Worm (Caenorhabditis elegans): ENCODE measurements around the gene srh-35.

srh-35 gene

ce11 chrV:428844-429243, 20.2 kb downstream of the srh-35 start, which contains the start of gene B0554.4:
B0554.4 (plus strand) TSS chrV:429144.
- TF ChIP-seq egl-27 (tag; optimal IDR thresholded peaks at IDR 0.05) (no peak), mab-5 (tag; optimal IDR thresholded peaks at IDR 0.05) (no peak), R02D3.7 (tag; optimal IDR thresholded peaks at IDR 0.05) (no peak), Y55F3AM.14 (GFP tag; optimal IDR thresholded peaks at IDR 0.05) (no peak), nhr-25 (tag; optimal IDR thresholded peaks at IDR 0.05) (no peak), F13H6.1 (tag; optimal IDR thresholded peaks at IDR 0.05) (no peak), gmeb-1 (tag; optimal IDR thresholded peaks at IDR 0.05) (no peak), lin-11 (tag; optimal IDR thresholded peaks at IDR 0.05) (no peak)

DNA sequence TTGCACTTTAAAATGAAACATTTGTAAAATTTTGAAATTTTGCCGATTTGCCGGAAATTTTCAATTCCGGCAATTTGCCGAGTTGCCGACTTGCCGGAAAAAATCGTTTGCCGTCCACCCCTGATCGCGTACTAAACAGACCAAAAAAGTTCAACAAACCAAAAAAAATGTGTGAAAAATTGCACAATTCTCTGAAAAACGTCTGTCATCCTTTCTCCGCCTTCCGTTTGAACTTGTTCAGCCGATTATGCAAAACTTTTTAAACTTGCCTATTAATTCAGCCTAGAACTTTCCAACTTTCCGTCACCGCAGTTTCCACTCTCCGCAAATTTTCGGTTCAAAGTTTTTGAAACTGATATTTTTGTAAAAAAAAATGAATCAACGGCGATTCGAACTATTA, 24.9 kb downstream of the srh-35 start, which contains the start of gene B0554.5:
TSS of gene B0554.5 (plus strand) at position 301 of the 400 bp plus-strand sequence.
- TF ChIP-seq sma-9 (GFP tag; optimal IDR thresholded peaks at IDR 0.05) (no peak), sma-9 (tag; optimal IDR thresholded peaks at IDR 0.05) (no peak), nhr-25 (tag; optimal IDR thresholded peaks at IDR 0.05) (no peak), elt-1 (tag; optimal IDR thresholded peaks at IDR 0.05) (no peak), lsy-2 (tag; optimal IDR thresholded peaks at IDR 0.05) (no peak), nhr-129 (tag; optimal IDR thresholded peaks at IDR 0.05) (no peak), alr-1 (tag; optimal IDR thresholded peaks at IDR 0.05) (no peak), nhr-12 (tag; optimal IDR thresholded peaks at IDR 0.05) (no peak), crh-2 (tag; optimal IDR thresholded peaks at IDR 0.05) (no peak), nhr-6 (tag; optimal IDR thresholded peaks at IDR 0.05) (no peak), ztf-11 (tag; optimal IDR thresholded peaks at IDR 0.05) (no peak), elt-3 (tag; optimal IDR thresholded peaks at IDR 0.05) (no peak), ceh-82 (tag; optimal IDR thresholded peaks at IDR 0.05) (no peak), egl-27 (tag; optimal IDR thresholded peaks at IDR 0.05) (no peak), sma-3 (GFP tag; optimal IDR thresholded peaks at IDR 0.05) (no peak), mdl-1 (tag; optimal IDR thresholded peaks at IDR 0.05) (no peak), Y55F3AM.14 (GFP tag; optimal IDR thresholded peaks at IDR 0.05) (no peak)

- TF ChIP-seq ztf-11 (tag; optimal IDR thresholded peaks at IDR 0.05) (no peak), fos-1 (tag; optimal IDR thresholded peaks at IDR 0.05) (peak; percentile 17), ama-1 (optimal IDR thresholded peaks at IDR 0.05) (no peak), R02D3.7 (tag; optimal IDR thresholded peaks at IDR 0.05) (no peak), F13H6.1 (tag; optimal IDR thresholded peaks at IDR 0.05) (no peak)
Measured at ce11 chrV:422133-422532, 26.9 kb downstream of the srh-35 start, which contains the start of gene dod-20. dod-20 (plus strand) TSS chrV:422433.

DNA sequence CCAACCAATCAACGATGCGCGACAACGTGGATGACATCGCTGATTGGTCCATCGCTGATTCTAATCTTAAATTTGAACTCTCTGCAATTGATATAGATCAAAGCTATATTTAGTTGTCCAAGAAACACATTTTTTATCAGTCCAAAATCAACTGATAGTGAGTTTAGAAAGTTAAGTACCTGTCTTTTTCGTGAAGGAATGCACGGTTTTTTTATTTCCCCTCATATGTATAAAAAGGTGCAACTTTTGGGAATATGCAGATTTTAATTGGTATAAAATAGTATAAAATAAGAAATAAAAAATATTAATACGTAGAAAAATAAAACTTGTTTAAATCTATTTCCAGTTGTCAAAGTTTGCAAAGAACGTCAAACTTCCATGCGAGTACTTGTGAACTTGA, 30.6 kb downstream of the srh-35 start, which contains the start of gene Y39D8A.1:
TSS of gene Y39D8A.1 (plus strand) at position 301 of the 400 bp plus-strand sequence.
- no peak for TF ChIP-seq nhr-11 (tag; optimal IDR thresholded peaks at IDR 0.05)
- no peak for TF ChIP-seq nhr-6 (tag; optimal IDR thresholded peaks at IDR 0.05)
- no peak for TF ChIP-seq ama-1 (optimal IDR thresholded peaks at IDR 0.05)
- no peak for TF ChIP-seq sma-3 (GFP tag; optimal IDR thresholded peaks at IDR 0.05)
- no peak for TF ChIP-seq peb-1 (tag; optimal IDR thresholded peaks at IDR 0.05)
- no peak for TF ChIP-seq egl-27 (tag; optimal IDR thresholded peaks at IDR 0.05)
- TF ChIP-seq unc-62 (GFP tag; optimal IDR thresholded peaks at IDR 0.05) = no peak
- no peak for TF ChIP-seq snpc-4 (tag; optimal IDR thresholded peaks at IDR 0.05)
- no peak for TF ChIP-seq sma-9 (GFP tag; optimal IDR thresholded peaks at IDR 0.05)
- TF ChIP-seq sma-9 (tag; optimal IDR thresholded peaks at IDR 0.05) = no peak
- no peak for TF ChIP-seq zag-1 (tag; optimal IDR thresholded peaks at IDR 0.05)
- no peak for TF ChIP-seq nhr-21 (tag; optimal IDR thresholded peaks at IDR 0.05)
- TF ChIP-seq nhr-129 (tag; optimal IDR thresholded peaks at IDR 0.05) = no peak

DNA sequence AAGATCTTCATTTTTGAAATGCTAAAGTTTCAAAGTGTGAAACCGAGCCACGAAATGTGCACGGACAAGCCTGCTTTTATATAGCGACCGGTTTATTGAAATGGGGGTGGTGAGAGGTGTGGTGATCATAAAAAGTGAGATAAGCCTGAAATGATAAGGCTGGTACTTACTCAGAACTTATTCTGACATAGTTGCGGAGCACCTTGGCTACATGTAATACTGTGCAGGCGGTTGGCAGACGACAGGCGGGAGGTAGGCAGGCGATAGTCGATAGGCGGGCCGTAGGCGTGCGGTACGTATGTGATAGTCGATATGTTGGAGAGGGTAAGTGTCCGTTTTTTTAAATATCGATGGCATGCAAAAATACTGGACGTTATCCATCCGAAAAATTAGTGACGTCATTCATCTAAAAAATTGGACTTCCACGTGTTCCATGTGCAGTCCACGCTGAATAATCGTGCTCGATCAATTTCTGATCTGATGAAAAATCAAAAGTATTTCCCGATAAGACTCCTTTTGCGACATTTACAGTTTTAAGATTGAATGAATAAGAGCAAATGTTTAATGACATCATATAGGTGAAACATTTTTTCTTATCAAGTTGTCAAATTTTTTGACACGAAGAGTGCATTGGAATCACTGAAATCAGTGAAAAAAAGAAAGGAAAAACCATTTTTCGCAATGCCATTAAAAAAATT, 31.2 kb downstream of the srh-35 start, which contains the start of gene irg-8:
TSS of gene irg-8 (minus strand) at position 51 of the 698 bp plus-strand sequence.
- TF ChIP-seq peb-1 (tag; optimal IDR thresholded peaks at IDR 0.05) (no peak), fos-1 (tag; optimal IDR thresholded peaks at IDR 0.05) (peak; percentile 54), sma-9 (GFP tag; optimal IDR thresholded peaks at IDR 0.05) (peak; percentile 31), sma-9 (tag; optimal IDR thresholded peaks at IDR 0.05) (no peak)

- no peak for TF ChIP-seq lsy-2 (tag; optimal IDR thresholded peaks at IDR 0.05)
- TF ChIP-seq fos-1 (tag; optimal IDR thresholded peaks at IDR 0.05) = peak; percentile 79
Measured at ce11 chrV:415072-415471, 34.0 kb downstream of the srh-35 start.
